Fruit fly (Drosophila melanogaster): ENCODE data around the gene RanBP3.

DNA sequence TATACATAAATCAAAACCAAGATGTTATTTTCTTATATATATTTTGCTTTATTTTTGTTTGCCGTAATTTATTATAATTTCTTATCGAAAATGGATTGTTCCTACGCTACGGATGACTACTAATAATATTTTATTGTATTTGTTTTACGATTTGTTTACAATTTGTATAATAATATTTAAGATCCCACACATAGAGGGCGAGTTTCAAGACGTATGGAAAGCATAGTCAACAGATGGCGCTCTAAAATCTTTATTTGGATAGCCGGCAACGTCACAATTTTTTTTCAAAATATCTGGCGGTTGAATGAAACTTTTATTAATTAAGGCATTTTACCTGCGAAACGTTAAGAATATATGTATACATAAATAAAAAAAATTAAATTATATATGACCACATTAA lies 30.7 kb downstream of the RanBP3 start:
- no peak for TF ChIP-seq CG14655 (GFP tag; optimal IDR thresholded peaks at IDR 0.05)
- no peak for TF ChIP-seq gl (tag; optimal IDR thresholded peaks at IDR 0.05)
- no peak for TF ChIP-seq CG9948 (tag; optimal IDR thresholded peaks at IDR 0.05)
- no peak for TF ChIP-seq Ets98B (GFP tag; IDR thresholded peaks at IDR 0.05)
- no peak for TF ChIP-seq CG10348 (GFP tag; IDR thresholded peaks at IDR 0.05)

All from whole organism, pupa.